Fruit fly (Drosophila melanogaster): ENCODE data around the gene CG12986.

The CG12986 gene

dm6 chrX:17844623-17845022 lies 25.1 kb upstream of the CG12986 start, which contains the start of the genes CG8142 and Ucp4A (continued):
- peak; percentile 87 for TF ChIP-seq lilli (GFP tag; optimal IDR thresholded peaks at IDR 0.05)
- peak; percentile 84 for TF ChIP-seq twi (tag; optimal IDR thresholded peaks at IDR 0.05)
- TF ChIP-seq jigr1 (GFP tag; IDR thresholded peaks at IDR 0.05) = peak; percentile 93
- peak; percentile 93 for TF ChIP-seq CG7839 (tag; optimal IDR thresholded peaks at IDR 0.05)
- peak; percentile 65; the same call in 1 of the 2 replicates for TF ChIP-seq aop (GFP tag; IDR thresholded peaks at IDR 0.05)
- TF ChIP-seq GATAe (GFP tag; conservative IDR thresholded peaks at IDR 0.05) = peak; percentile 90
- TF ChIP-seq sr (GFP tag; IDR thresholded peaks at IDR 0.05) = peak; percentile 43; the same call in 2 of the 3 replicates
- peak; percentile 87 for TF ChIP-seq Lim3 (GFP tag; IDR thresholded peaks at IDR 0.05)
- TF ChIP-seq CG10543 (GFP tag; optimal IDR thresholded peaks at IDR 0.05) = peak; percentile 83
- TF ChIP-seq cato (GFP tag; optimal IDR thresholded peaks at IDR 0.05; ENCODE audit: borderline replicate concordance) = peak; percentile 86
- peak; percentile 7 for TF ChIP-seq Mes4 (GFP tag; optimal IDR thresholded peaks at IDR 0.05)
- TF ChIP-seq CG10565 (GFP tag; optimal IDR thresholded peaks at IDR 0.05) = peak; percentile 23
- TF ChIP-seq insv (GFP tag; optimal IDR thresholded peaks at IDR 0.05) = peak in 1 of 2 experiments; percentile 56
- peak; percentile 76 for TF ChIP-seq Asciz (GFP tag; optimal IDR thresholded peaks at IDR 0.05)
- TF ChIP-seq Ets97D (GFP tag; optimal IDR thresholded peaks at IDR 0.05) = peak; percentile 63
- TF ChIP-seq mam (GFP tag; optimal IDR thresholded peaks at IDR 0.05) = peak; percentile 71
- peak; percentile 88 for TF ChIP-seq gsb (GFP tag; IDR thresholded peaks at IDR 0.05)
- TF ChIP-seq nau (GFP tag; optimal IDR thresholded peaks at IDR 0.05) = no peak
- TF ChIP-seq dmrt99B (tag; optimal IDR thresholded peaks at IDR 0.05) = peak; percentile 92
- TF ChIP-seq az2 (GFP tag; optimal IDR thresholded peaks at IDR 0.05) = peak; percentile 90
- peak; percentile 14 for TF ChIP-seq disco-r (GFP tag; optimal IDR thresholded peaks at IDR 0.05)
- peak; percentile 65 for TF ChIP-seq ab (GFP tag; optimal IDR thresholded peaks at IDR 0.05)
- TF ChIP-seq CG3065 (GFP tag; optimal IDR thresholded peaks at IDR 0.05) = peak; percentile 81
- TF ChIP-seq Ravus (GFP tag; IDR thresholded peaks at IDR 0.05) = peak; percentile 80
- TF ChIP-seq CG8359 (GFP tag; optimal IDR thresholded peaks at IDR 0.05; ENCODE audit: borderline replicate concordance) = peak; percentile 53
- TF ChIP-seq kah (GFP tag; optimal IDR thresholded peaks at IDR 0.05) = peak; percentile 74
- peak; percentile 85 for TF ChIP-seq CG15514 (GFP tag; optimal IDR thresholded peaks at IDR 0.05)
- TF ChIP-seq Dek (tag; optimal IDR thresholded peaks at IDR 0.05) = peak; percentile 86
- peak; percentile 96 for TF ChIP-seq Atf6 (GFP tag; IDR thresholded peaks at IDR 0.05)
- peak in 1 of 2 experiments; percentile 69 for TF ChIP-seq chif (GFP tag; optimal IDR thresholded peaks at IDR 0.05)
- TF ChIP-seq CG12744 (GFP tag; optimal IDR thresholded peaks at IDR 0.05) = peak; percentile 37
- TF ChIP-seq sna (GFP tag; IDR thresholded peaks at IDR 0.05; ENCODE audit: partially characterized antibody) = no peak
- TF ChIP-seq CG16779 (GFP tag; IDR thresholded peaks at IDR 0.05) = peak; percentile 86
- TF ChIP-seq Dad (GFP tag; optimal IDR thresholded peaks at IDR 0.05) = peak; percentile 24
- peak; percentile 93 for TF ChIP-seq CG11456 (GFP tag; IDR thresholded peaks at IDR 0.05)
- peak; percentile 84 for TF ChIP-seq CG7271 (tag; optimal IDR thresholded peaks at IDR 0.05)
- peak; percentile 85 for TF ChIP-seq B-H2 (GFP tag; optimal IDR thresholded peaks at IDR 0.05)
- TF ChIP-seq CG18262 (tag; optimal IDR thresholded peaks at IDR 0.05) = peak; percentile 91
- peak; percentile 91 for TF ChIP-seq CG11504 (tag; optimal IDR thresholded peaks at IDR 0.05)
- peak; percentile 90 for TF ChIP-seq grau (tag; optimal IDR thresholded peaks at IDR 0.05)
- TF ChIP-seq crol (GFP tag; IDR thresholded peaks at IDR 0.05) = peak; percentile 59
- peak; percentile 89 for TF ChIP-seq Ssrp (tag; optimal IDR thresholded peaks at IDR 0.05)
- peak; percentile 83 for TF ChIP-seq chm (GFP tag; IDR thresholded peaks at IDR 0.05)
- TF ChIP-seq Stat92E (GFP tag; optimal IDR thresholded peaks at IDR 0.05) = no peak
- peak; percentile 82 for TF ChIP-seq CG15011 (GFP tag; optimal IDR thresholded peaks at IDR 0.05)
- no peak for TF ChIP-seq pb (GFP tag; optimal IDR thresholded peaks at IDR 0.05)
- TF ChIP-seq Eip74EF (GFP tag; optimal IDR thresholded peaks at IDR 0.05) = peak in 1 of 2 experiments; percentile 56
- TF ChIP-seq B-H1 (GFP tag; IDR thresholded peaks at IDR 0.05) = peak; percentile 94
- no peak for TF ChIP-seq fd102C (GFP tag; optimal IDR thresholded peaks at IDR 0.05)
- peak; percentile 76 for TF ChIP-seq dimm (GFP tag; IDR thresholded peaks at IDR 0.05)
